Worm (Caenorhabditis elegans) whole organism, L3 larva: ENCODE data around the gene F10G2.1.

ENCODE experiments used
- ama-1 ChIP-seq: fragments of 150-350 bp; optimal IDR thresholded peaks from 2 replicates; lab custom pipeline; 2018
- egl-27 ChIP-seq: sonication (generic microtip); optimal IDR thresholded peaks from 4 replicates; lab custom pipeline; 2017; ENCODE audit warnings: missing biosample characterization, missing genetic modification reagents, missing genetic modification characterization
- skn-1 ChIP-seq: fragments of 150-350 bp; optimal IDR thresholded peaks from 2 replicates; lab custom pipeline; 2014; ENCODE audit warnings: missing biosample characterization, missing genetic modification characterization

- TF ChIP-seq ama-1 (lab: Kevin White, UChicago) (no peak), skn-1 (tag; lab: Kevin White, UChicago) (no peak), egl-27 (tag; lab: Kevin White, UChicago) (no peak)
Observed at ce11 chrV:7321915-7322314, 10.4 kb upstream of the F10G2.1 start, which contains the start of gene F10G2.10.
